Fruit fly (Drosophila melanogaster): ENCODE measurements around the gene Nin.

dm6 chr2L:5296672-5297288 lies 18.4 kb upstream of the Nin start:
- TF ChIP-seq tj (GFP tag; optimal IDR thresholded peaks at IDR 0.05) (peak; percentile 54), Hr96 (GFP tag; optimal IDR thresholded peaks at IDR 0.05) (no peak)
